Fruit fly (Drosophila melanogaster) whole organism, embryonic: ENCODE measurements around the gene RpL37A.
A peak's percentile ranks its signal among the peaks of the same experiment; 100 is the strongest.

ENCODE experiments used
- Blimp-1 ChIP-seq: fragments of 200-800 bp; sonication (Bioruptor generic); optimal IDR thresholded peaks from 3 replicates; lab custom pipeline; 2018; ENCODE audit warnings: missing biosample characterization, missing genetic modification characterization, mild to moderate bottlenecking, moderate library complexity, missing genetic modification reagents
- BtbVII ChIP-seq: fragments of 200-800 bp; sonication (Bioruptor generic); optimal IDR thresholded peaks from 3 replicates; lab custom pipeline; 2017; ENCODE audit warnings: missing biosample characterization, mild to moderate bottlenecking, missing genetic modification characterization
- C15 ChIP-seq: fragments of 200-800 bp; sonication (Bioruptor generic); IDR thresholded peaks from 3 replicates; pipeline ENCODE4 v1.3.6; 2022; ENCODE audit warnings: missing biosample characterization, missing genetic modification characterization
- CG10274 ChIP-seq: fragments of 200-800 bp; sonication (Bioruptor generic); optimal IDR thresholded peaks from 3 replicates; lab custom pipeline; 2017; ENCODE audit warnings: missing biosample characterization, mild to moderate bottlenecking, missing genetic modification characterization
- CG11504 ChIP-seq: fragments of 200-800 bp; sonication (Bioruptor generic); optimal IDR thresholded peaks from 3 replicates; lab custom pipeline; 2019; ENCODE audit warnings: missing biosample characterization, mild to moderate bottlenecking, missing genetic modification characterization, moderate library complexity
- CG18599 ChIP-seq: fragments of 200-800 bp; sonication (Bioruptor generic); optimal IDR thresholded peaks from 3 replicates; lab custom pipeline; 2017; ENCODE audit warnings: missing biosample characterization, missing genetic modification characterization, mild to moderate bottlenecking, moderate library complexity, missing genetic modification reagents
- CG2712 ChIP-seq: fragments of 200-800 bp; optimal IDR thresholded peaks from 3 replicates; lab custom pipeline; 2019; ENCODE audit warnings: missing biosample characterization, mild to moderate bottlenecking, missing genetic modification characterization, moderate library complexity
- CG32532 ChIP-seq: fragments of 200-800 bp; sonication (Bioruptor generic); IDR thresholded peaks from 2 replicates; pipeline ENCODE4 v1.3.6; 2022; ENCODE audit warnings: missing biosample characterization, missing genetic modification characterization
- CG34376 ChIP-seq: fragments of 200-800 bp; sonication (Bioruptor generic); optimal IDR thresholded peaks from 2 replicates; lab custom pipeline; 2018; ENCODE audit warnings: missing biosample characterization, mild to moderate bottlenecking, missing genetic modification characterization
- CG4730 ChIP-seq: fragments of 200-800 bp; sonication (Bioruptor generic); IDR thresholded peaks from 2 replicates; pipeline ENCODE4 v1.3.6; 2022; ENCODE audit warnings: missing biosample characterization, missing genetic modification characterization
- CG6175 ChIP-seq: fragments of 200-800 bp; sonication (Bioruptor generic); IDR thresholded peaks from 3 replicates; pipeline ENCODE4 v1.3.6; 2022; ENCODE audit warnings: missing biosample characterization, missing genetic modification characterization
- CG6791 ChIP-seq: fragments of 200-800 bp; sonication (Bioruptor generic); IDR thresholded peaks from 3 replicates; pipeline ENCODE4 v1.3.6; 2022; ENCODE audit warnings: missing biosample characterization, missing genetic modification characterization; ENCODE audit not compliant: partially characterized antibody
- CG7271 ChIP-seq: fragments of 200-800 bp; sonication (Bioruptor generic); optimal IDR thresholded peaks from 2 replicates; lab custom pipeline; 2018; ENCODE audit warnings: missing biosample characterization, mild to moderate bottlenecking, missing genetic modification characterization, moderate library complexity
- CG8359 ChIP-seq: fragments of 200-800 bp; sonication (Bioruptor generic); optimal IDR thresholded peaks from 2 replicates; lab custom pipeline; 2017; ENCODE audit warnings: missing biosample characterization, mild to moderate bottlenecking, missing genetic modification characterization, borderline replicate concordance
- CG9797 ChIP-seq: fragments of 200-800 bp; sonication (Bioruptor generic); optimal IDR thresholded peaks from 3 replicates; lab custom pipeline; 2018; ENCODE audit warnings: missing biosample characterization, mild to moderate bottlenecking, missing genetic modification characterization
- Deaf1 ChIP-seq: fragments of 200-800 bp; optimal IDR thresholded peaks from 3 replicates; lab custom pipeline; 2019; ENCODE audit warnings: missing biosample characterization, mild to moderate bottlenecking, missing genetic modification characterization, moderate library complexity
- Fer3 ChIP-seq: fragments of 200-800 bp; sonication (Bioruptor generic); optimal IDR thresholded peaks from 2 replicates; lab custom pipeline; 2018; ENCODE audit warnings: missing biosample characterization, mild to moderate bottlenecking, missing genetic modification characterization, moderate library complexity
- H15 ChIP-seq: fragments of 200-800 bp; sonication (Bioruptor generic); IDR thresholded peaks from 3 replicates; pipeline ENCODE4 v1.3.6; 2022; ENCODE audit warnings: missing biosample characterization, missing genetic modification characterization
- HLH4C ChIP-seq: fragments of 200-800 bp; sonication (Bioruptor generic); IDR thresholded peaks from 3 replicates; pipeline ENCODE4 v1.3.6; 2022; ENCODE audit warnings: missing biosample characterization, missing genetic modification characterization; ENCODE audit not compliant: partially characterized antibody
- Hmx ChIP-seq: fragments of 200-800 bp; sonication (Bioruptor generic); optimal IDR thresholded peaks from 2 replicates; lab custom pipeline; 2016; ENCODE audit warnings: missing biosample characterization, missing genetic modification characterization
- Nf-YB ChIP-seq: fragments of 200-800 bp; sonication (Bioruptor generic); optimal IDR thresholded peaks from 3 replicates; lab custom pipeline; 2019; ENCODE audit warnings: missing biosample characterization, mild to moderate bottlenecking, missing genetic modification characterization, moderate library complexity
- Opbp ChIP-seq: fragments of 200-800 bp; sonication (Bioruptor generic); IDR thresholded peaks from 3 replicates; pipeline ENCODE4 v1.3.6; 2022; ENCODE audit warnings: missing biosample characterization, missing genetic modification characterization; ENCODE audit not compliant: partially characterized antibody
- Optix ChIP-seq: fragments of 200-800 bp; sonication (Bioruptor generic); IDR thresholded peaks from 3 replicates; pipeline ENCODE4 v1.3.6; 2022; ENCODE audit warnings: missing biosample characterization, missing genetic modification characterization
- Ravus ChIP-seq: fragments of 200-800 bp; sonication (Bioruptor generic); IDR thresholded peaks from 2 replicates; pipeline ENCODE4 v1.3.6; 2022; ENCODE audit warnings: missing biosample characterization, missing genetic modification characterization
- Taf1 ChIP-seq: fragments of 200-800 bp; sonication (Bioruptor generic); IDR thresholded peaks from 2 replicates; pipeline ENCODE4 v1.3.6; 2022; ENCODE audit warnings: missing biosample characterization, missing genetic modification characterization
- Xrp1 ChIP-seq: fragments of 200-800 bp; sonication (Bioruptor generic); IDR thresholded peaks from 2 replicates; pipeline ENCODE4 v1.3.6; 2022; ENCODE audit warnings: missing biosample characterization, missing genetic modification characterization
- ab ChIP-seq: fragments of 200-800 bp; sonication (Bioruptor generic); optimal IDR thresholded peaks from 2 replicates; lab custom pipeline; 2016; ENCODE audit warnings: missing biosample characterization, missing genetic modification characterization
- cg ChIP-seq: fragments of 200-800 bp; sonication (Bioruptor generic); optimal IDR thresholded peaks from 3 replicates; lab custom pipeline; 2019; ENCODE audit warnings: missing biosample characterization, mild to moderate bottlenecking, missing genetic modification characterization, moderate library complexity
- crol ChIP-seq: fragments of 200-800 bp; sonication (Bioruptor generic); IDR thresholded peaks from 2 replicates; pipeline ENCODE4 v1.3.6; 2022; ENCODE audit warnings: missing biosample characterization, missing genetic modification characterization
- cwo ChIP-seq: fragments of 200-800 bp; sonication (Bioruptor generic); optimal IDR thresholded peaks from 3 replicates; lab custom pipeline; 2017; ENCODE audit warnings: missing biosample characterization, missing genetic modification characterization, mild to moderate bottlenecking, moderate library complexity, missing genetic modification reagents
- esg ChIP-seq: fragments of 200-800 bp; sonication (Bioruptor generic); conservative IDR thresholded peaks from 2 replicates; pipeline ENCODE4 v1.3.6; 2022; ENCODE audit warnings: missing biosample characterization, missing genetic modification characterization
- ftz-f1 ChIP-seq: fragments of 200-800 bp; sonication (Bioruptor generic); optimal IDR thresholded peaks from 2 replicates; lab custom pipeline; 2016; ENCODE audit warnings: missing biosample characterization, missing genetic modification characterization
- gro ChIP-seq: fragments of 200-800 bp; sonication (Bioruptor generic); optimal IDR thresholded peaks from 2 replicates; lab custom pipeline; 2016; ENCODE audit warnings: missing biosample characterization, missing genetic modification characterization
- lov ChIP-seq, 2 experiments: fragments of 200-800 bp in 1 of 2; fragments of >200 bp in 1 of 2; sonication (Bioruptor generic) in 1 of 2; IDR thresholded peaks in 1 of 2; optimal IDR thresholded peaks in 1 of 2; 2 replicates in 1 of 2; 3 replicates in 1 of 2; pipeline versions ENCODE4 v1.3.6 to Lab custom; 2017 to 2022; ENCODE audit warnings: missing biosample characterization in 1 of 2, missing genetic modification characterization in 1 of 2
- odd ChIP-seq: fragments of 200-800 bp; sonication (Bioruptor generic); optimal IDR thresholded peaks from 2 replicates; lab custom pipeline; 2017; ENCODE audit warnings: missing biosample characterization, mild to moderate bottlenecking, missing genetic modification characterization
- pnt ChIP-seq: fragments of 200-800 bp; sonication (Bioruptor generic); optimal IDR thresholded peaks from 3 replicates; lab custom pipeline; 2016; ENCODE audit warnings: missing biosample characterization, missing genetic modification characterization
- prd ChIP-seq, 3 experiments: fragments of >200 bp in 2 of 3; fragments of 200-800 bp in 1 of 3; sonication (Bioruptor generic) in 1 of 3; optimal IDR thresholded peaks in 2 of 3; IDR thresholded peaks in 1 of 3; 2 replicates in 2 of 3; 3 replicates in 1 of 3; pipeline versions ENCODE4 v1.3.6 to Lab custom; 2017 to 2022; ENCODE audit warnings: missing biosample characterization in 1 of 3, missing genetic modification characterization in 1 of 3
- shn ChIP-seq: fragments of 200-800 bp; sonication (Bioruptor generic); optimal IDR thresholded peaks from 3 replicates; lab custom pipeline; 2016; ENCODE audit warnings: missing biosample characterization, missing genetic modification characterization
- slbo ChIP-seq: fragments of 200-800 bp; sonication (Bioruptor generic); IDR thresholded peaks from 2 replicates; pipeline ENCODE4 v1.3.6; 2022; ENCODE audit warnings: missing biosample characterization, missing genetic modification characterization
- tap ChIP-seq: fragments of 200-800 bp; optimal IDR thresholded peaks from 3 replicates; lab custom pipeline; 2019; ENCODE audit warnings: missing biosample characterization, mild to moderate bottlenecking, missing genetic modification characterization, moderate library complexity
- toy ChIP-seq: fragments of 200-800 bp; sonication (Bioruptor generic); IDR thresholded peaks from 2 replicates; pipeline ENCODE4 v1.3.6; 2022; ENCODE audit warnings: missing biosample characterization, missing genetic modification characterization
- trh ChIP-seq: fragments of 200-800 bp; sonication (Bioruptor generic); optimal IDR thresholded peaks from 2 replicates; lab custom pipeline; 2016; ENCODE audit warnings: missing biosample characterization, missing genetic modification characterization
- zfh2 ChIP-seq: fragments of 200-800 bp; sonication (Bioruptor generic); optimal IDR thresholded peaks from 2 replicates; lab custom pipeline; 2016; ENCODE audit warnings: missing biosample characterization, missing genetic modification characterization

RpL37A gene

dm6 chr2L:5027321-5028069 is 43.3 kb upstream of the RpL37A start (continued):
- TF ChIP-seq CG11504 (tag; lab: Kevin White, UChicago) = peak; percentile 11

dm6 chr2L:5028091-5028490 is 42.7 kb upstream of the RpL37A start, which contains the start of gene vkg:
Gene vkg (minus strand): TSS chr2L:5028191.
- no peak for TF ChIP-seq CG2712 (tag; lab: Kevin White, UChicago)
- no peak for TF ChIP-seq CG4730

dm6 chr2L:5029049-5029808 is 41.5 kb upstream of the RpL37A start, which contains the start of gene Col4a1:
Gene Col4a1 (plus strand): TSS chr2L:5029609.
- TF ChIP-seq CG6791 = no peak
- TF ChIP-seq Hmx = no peak
- TF ChIP-seq BtbVII (GFP tag; lab: Kevin White, UChicago) = no peak
- peak; percentile 48; the same call in 1 of the 3 replicates for TF ChIP-seq CG6175 (GFP tag; lab: Robert Waterston, UW)
- TF ChIP-seq crol (GFP tag; lab: Robert Waterston, UW) = peak; percentile 63
- no peak for TF ChIP-seq toy (GFP tag; lab: Robert Waterston, UW)
- peak; percentile 30 for TF ChIP-seq cwo (GFP tag; lab: Kevin White, UChicago)
- TF ChIP-seq Taf1 (GFP tag; lab: Robert Waterston, UW) = no peak
- no peak for TF ChIP-seq gro
- no peak for TF ChIP-seq C15 (GFP tag; lab: Robert Waterston, UW)
- TF ChIP-seq cg (GFP tag; lab: Kevin White, UChicago) = peak; percentile 14
- TF ChIP-seq CG9797 (GFP tag; lab: Kevin White, UChicago) = no peak
- no peak for TF ChIP-seq CG8359 (GFP tag; lab: Kevin White, UChicago)
- TF ChIP-seq CG34376 = peak; percentile 97
- TF ChIP-seq odd (GFP tag; lab: Kevin White, UChicago) = no peak
- peak; percentile 45 for TF ChIP-seq ftz-f1 (GFP tag; lab: Kevin White, UChicago)
- no peak for TF ChIP-seq pnt (GFP tag; lab: Kevin White, UChicago)
- TF ChIP-seq slbo = peak; percentile 26; the same call in 1 of the 2 replicates
- no peak for TF ChIP-seq trh (GFP tag; lab: Kevin White, UChicago)
- TF ChIP-seq Xrp1 (GFP tag; lab: Robert Waterston, UW) = no peak
- no peak for TF ChIP-seq zfh2 (GFP tag; lab: Kevin White, UChicago)
- no peak for TF ChIP-seq CG10274
- TF ChIP-seq Nf-YB (GFP tag; lab: Kevin White, UChicago) = peak; percentile 55
- TF ChIP-seq tap (tag; lab: Kevin White, UChicago) = no peak
- no peak for TF ChIP-seq Opbp
- TF ChIP-seq Fer3 (tag; lab: Kevin White, UChicago) = no peak
- TF ChIP-seq Blimp-1 (GFP tag; lab: Kevin White, UChicago) = no peak
- no peak for TF ChIP-seq esg (GFP tag; lab: Robert Waterston, UW)
- no peak for TF ChIP-seq lov (optimal IDR thresholded peaks at IDR 0.05; lab: Kevin White, UChicago)
- no peak for TF ChIP-seq lov (GFP tag; IDR thresholded peaks at IDR 0.05; lab: Robert Waterston, UW)
- no peak for TF ChIP-seq Ravus (GFP tag; lab: Robert Waterston, UW)
- TF ChIP-seq Optix = 0 out of 3 replicates have a peak, but pooled peaks have one; percentile 22
- TF ChIP-seq prd (optimal IDR thresholded peaks at IDR 0.05; lab: Kevin White, UChicago) = no peak
- no peak for TF ChIP-seq prd (GFP tag; IDR thresholded peaks at IDR 0.05; lab: Robert Waterston, UW)
- TF ChIP-seq CG32532 (GFP tag; lab: Robert Waterston, UW) = no peak
- no peak for TF ChIP-seq shn
- peak; percentile 11 for TF ChIP-seq CG18599 (GFP tag; lab: Kevin White, UChicago)
- TF ChIP-seq CG7271 = no peak
- TF ChIP-seq H15 (GFP tag; lab: Robert Waterston, UW) = no peak
- no peak for TF ChIP-seq HLH4C
- peak; percentile 97 for TF ChIP-seq Deaf1 (tag; lab: Kevin White, UChicago)
- no peak for TF ChIP-seq ab (GFP tag; lab: Kevin White, UChicago)
